Worm (Caenorhabditis elegans): ENCODE results near the gene F33G12.6.

DNA sequence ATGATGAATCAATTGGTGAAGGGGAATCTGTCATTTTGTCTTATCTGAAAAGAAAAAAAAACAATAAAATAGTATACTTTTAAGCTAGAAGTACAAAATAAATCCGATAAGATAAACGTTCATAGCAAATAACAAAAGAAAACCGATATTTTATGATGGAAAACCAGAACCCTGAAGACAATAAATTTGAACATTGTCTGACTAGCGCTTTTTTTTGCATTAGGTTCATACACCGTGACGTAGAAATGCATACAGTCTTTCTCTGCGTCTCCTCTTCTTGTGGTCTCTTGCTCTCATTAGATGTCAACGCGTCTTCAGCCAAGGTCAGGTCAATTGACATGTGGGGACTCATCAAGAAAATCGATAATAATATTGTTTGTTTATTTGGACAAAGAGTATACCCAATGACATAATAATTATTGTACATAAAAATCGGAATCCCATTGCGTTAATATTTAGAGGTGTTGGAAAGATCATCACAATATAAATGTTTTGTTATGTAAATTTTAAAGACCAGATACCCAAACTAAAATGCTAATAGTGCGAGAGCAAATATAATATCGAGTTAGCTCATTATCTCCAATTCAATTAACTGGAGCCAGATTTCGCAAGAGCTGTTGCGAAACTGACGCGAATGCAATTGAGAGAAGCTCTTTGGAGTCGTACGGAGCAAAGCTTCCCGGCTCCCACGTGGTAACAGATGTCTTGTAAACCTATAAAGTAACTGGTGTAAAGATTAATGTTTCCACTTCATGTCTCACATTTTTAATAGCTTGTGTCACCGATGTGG, 31.6 kb downstream of the F33G12.6 start, which contains the start of gene dsh-2:
- TF ChIP-seq nhr-23 (tag; optimal IDR thresholded peaks at IDR 0.05) (peak; percentile 94), ceh-82 (tag; optimal IDR thresholded peaks at IDR 0.05) (no peak), ceh-28 (tag; optimal IDR thresholded peaks at IDR 0.05) (peak; percentile 72), nhr-11 (tag; optimal IDR thresholded peaks at IDR 0.05) (no peak), ceh-9 (tag; optimal IDR thresholded peaks at IDR 0.05) (no peak)

Measured in whole organism, L3 larva.